Fruit fly (Drosophila melanogaster) whole organism, embryonic: ENCODE data around the gene jhamt.

Source experiments
- BEAF-32 ChIP-seq: fragments of 200-800 bp; sonication (Bioruptor generic); optimal IDR thresholded peaks from 3 replicates; lab custom pipeline; 2017; ENCODE audit warnings: missing biosample characterization, missing genetic modification characterization, mild to moderate bottlenecking, moderate library complexity, missing genetic modification reagents
- CG10366 ChIP-seq: fragments of 200-800 bp; sonication (Bioruptor generic); IDR thresholded peaks from 2 replicates; pipeline ENCODE4 v1.3.6; 2022; ENCODE audit warnings: missing biosample characterization, missing genetic modification characterization
- CG14014 ChIP-seq: fragments of 200-800 bp; sonication (Bioruptor generic); IDR thresholded peaks from 2 replicates; pipeline ENCODE4 v1.3.6; 2022; ENCODE audit warnings: missing biosample characterization, missing genetic modification characterization
- CG14050 ChIP-seq: fragments of 200-800 bp; sonication (Bioruptor generic); IDR thresholded peaks from 3 replicates; pipeline ENCODE4 v1.3.6; 2022; ENCODE audit warnings: missing biosample characterization, missing genetic modification characterization
- CG14441 ChIP-seq: fragments of 200-800 bp; sonication (Bioruptor generic); IDR thresholded peaks from 2 replicates; pipeline ENCODE4 v1.3.6; 2022; ENCODE audit warnings: missing biosample characterization, missing genetic modification characterization
- CG15601 ChIP-seq: fragments of 200-800 bp; sonication (Bioruptor generic); optimal IDR thresholded peaks from 3 replicates; lab custom pipeline; 2019; ENCODE audit warnings: missing biosample characterization, mild to moderate bottlenecking, missing genetic modification characterization, moderate library complexity
- CG1647 ChIP-seq: fragments of 200-800 bp; sonication (Bioruptor generic); optimal IDR thresholded peaks from 3 replicates; lab custom pipeline; 2016; ENCODE audit warnings: missing biosample characterization, missing genetic modification characterization
- CG18599 ChIP-seq: fragments of 200-800 bp; sonication (Bioruptor generic); optimal IDR thresholded peaks from 3 replicates; lab custom pipeline; 2017; ENCODE audit warnings: missing biosample characterization, missing genetic modification characterization, mild to moderate bottlenecking, moderate library complexity, missing genetic modification reagents
- CG31441 ChIP-seq: fragments of 200-800 bp; sonication (Bioruptor generic); IDR thresholded peaks from 2 replicates; pipeline ENCODE4 v1.3.6; 2022; ENCODE audit warnings: missing biosample characterization, missing genetic modification characterization
- CG33213 ChIP-seq: fragments of 200-800 bp; sonication (Bioruptor generic); optimal IDR thresholded peaks from 3 replicates; lab custom pipeline; 2016; ENCODE audit warnings: missing biosample characterization, missing genetic modification characterization
- CG4328 ChIP-seq: fragments of 200-800 bp; sonication (Bioruptor generic); optimal IDR thresholded peaks from 3 replicates; lab custom pipeline; 2017; ENCODE audit warnings: missing biosample characterization, missing genetic modification reagents, missing genetic modification characterization
- CG4707 ChIP-seq: fragments of 200-800 bp; sonication (Bioruptor generic); optimal IDR thresholded peaks from 2 replicates; lab custom pipeline; 2018; ENCODE audit warnings: missing biosample characterization, mild to moderate bottlenecking, missing genetic modification characterization, moderate library complexity
- CG8359 ChIP-seq: fragments of 200-800 bp; sonication (Bioruptor generic); optimal IDR thresholded peaks from 2 replicates; lab custom pipeline; 2017; ENCODE audit warnings: missing biosample characterization, mild to moderate bottlenecking, missing genetic modification characterization, borderline replicate concordance
- CG8765 ChIP-seq: fragments of 200-800 bp; sonication (Bioruptor generic); IDR thresholded peaks from 2 replicates; pipeline ENCODE4 v1.3.6; 2022; ENCODE audit warnings: missing biosample characterization, missing genetic modification characterization
- CG8944 ChIP-seq: fragments of 200-800 bp; sonication (Bioruptor generic); optimal IDR thresholded peaks from 3 replicates; lab custom pipeline; 2016; ENCODE audit warnings: missing biosample characterization, missing genetic modification characterization
- CG9727 ChIP-seq: fragments of 200-800 bp; sonication (Bioruptor generic); optimal IDR thresholded peaks from 3 replicates; lab custom pipeline; 2017; ENCODE audit warnings: missing biosample characterization, mild to moderate bottlenecking, missing genetic modification characterization
- CkIIα-i1 ChIP-seq: fragments of 200-800 bp; sonication (Bioruptor generic); IDR thresholded peaks from 2 replicates; pipeline ENCODE4 v1.3.6; 2022; ENCODE audit warnings: missing biosample characterization, missing genetic modification characterization
- D19A ChIP-seq: fragments of 200-800 bp; optimal IDR thresholded peaks from 3 replicates; lab custom pipeline; 2019; ENCODE audit warnings: missing biosample characterization, mild to moderate bottlenecking, missing genetic modification characterization, moderate library complexity
- D19B ChIP-seq: fragments of 200-800 bp; sonication (Bioruptor generic); optimal IDR thresholded peaks from 2 replicates; lab custom pipeline; 2017; ENCODE audit warnings: missing biosample characterization, mild to moderate bottlenecking, missing genetic modification characterization
- Dbx ChIP-seq: fragments of 200-800 bp; sonication (Bioruptor generic); IDR thresholded peaks from 3 replicates; pipeline ENCODE4 v1.3.6; 2022; ENCODE audit warnings: missing biosample characterization, missing genetic modification characterization
- ERR ChIP-seq: fragments of 200-800 bp; sonication (Bioruptor generic); optimal IDR thresholded peaks from 2 replicates; lab custom pipeline; 2016; ENCODE audit warnings: missing biosample characterization, missing genetic modification characterization
- Fer3 ChIP-seq: fragments of 200-800 bp; sonication (Bioruptor generic); optimal IDR thresholded peaks from 2 replicates; lab custom pipeline; 2018; ENCODE audit warnings: missing biosample characterization, mild to moderate bottlenecking, missing genetic modification characterization, moderate library complexity
- H15 ChIP-seq: fragments of 200-800 bp; sonication (Bioruptor generic); IDR thresholded peaks from 3 replicates; pipeline ENCODE4 v1.3.6; 2022; ENCODE audit warnings: missing biosample characterization, missing genetic modification characterization
- H2.0 ChIP-seq: fragments of 200-800 bp; sonication (Bioruptor generic); IDR thresholded peaks from 2 replicates; pipeline ENCODE4 v1.3.6; 2022; ENCODE audit warnings: missing biosample characterization, missing genetic modification characterization
- HHEX ChIP-seq: fragments of 200-800 bp; sonication (Bioruptor generic); optimal IDR thresholded peaks from 3 replicates; lab custom pipeline; 2017; ENCODE audit warnings: missing biosample characterization, mild to moderate bottlenecking, missing genetic modification characterization, missing genetic modification reagents
- Lhr ChIP-seq: fragments of 200-800 bp; sonication (Bioruptor generic); optimal IDR thresholded peaks from 3 replicates; lab custom pipeline; 2017; ENCODE audit warnings: mild to moderate bottlenecking, missing biosample characterization, missing genetic modification reagents, missing genetic modification characterization
- Lpt ChIP-seq: fragments of >200 bp; optimal IDR thresholded peaks from 2 replicates; lab custom pipeline; 2018; ENCODE audit warnings: missing biosample characterization, missing genetic modification characterization
- Nf-YA ChIP-seq: fragments of 200-800 bp; sonication (Bioruptor generic); IDR thresholded peaks from 2 replicates; pipeline ENCODE4 v1.3.6; 2022; ENCODE audit warnings: missing biosample characterization, missing genetic modification characterization
- Oli ChIP-seq: fragments of 200-800 bp; sonication (Bioruptor generic); optimal IDR thresholded peaks from 2 replicates; lab custom pipeline; 2018; ENCODE audit warnings: missing biosample characterization, mild to moderate bottlenecking, missing genetic modification characterization, moderate library complexity
- PHDP ChIP-seq: fragments of 200-800 bp; sonication (Bioruptor generic); optimal IDR thresholded peaks from 3 replicates; lab custom pipeline; 2018; ENCODE audit warnings: missing biosample characterization, mild to moderate bottlenecking, missing genetic modification characterization, moderate library complexity
- Rfx ChIP-seq: fragments of 200-800 bp; sonication (Bioruptor generic); IDR thresholded peaks from 2 replicates; pipeline ENCODE4 v1.3.6; 2022; ENCODE audit warnings: missing biosample characterization, missing genetic modification characterization
- aop ChIP-seq: fragments of 200-800 bp; sonication (Bioruptor generic); IDR thresholded peaks from 2 replicates; pipeline ENCODE4 v1.3.6; 2022; ENCODE audit warnings: missing biosample characterization, missing genetic modification characterization
- bcd ChIP-seq: fragments of 200-800 bp; sonication (Bioruptor generic); optimal IDR thresholded peaks from 2 replicates; lab custom pipeline; 2017; ENCODE audit warnings: missing biosample characterization, mild to moderate bottlenecking, missing genetic modification characterization
- crol ChIP-seq: fragments of 200-800 bp; sonication (Bioruptor generic); IDR thresholded peaks from 2 replicates; pipeline ENCODE4 v1.3.6; 2022; ENCODE audit warnings: missing biosample characterization, missing genetic modification characterization
- exex ChIP-seq: fragments of 200-800 bp; sonication (Bioruptor generic); optimal IDR thresholded peaks from 4 replicates; lab custom pipeline; 2018; ENCODE audit warnings: missing biosample characterization, mild to moderate bottlenecking, missing genetic modification characterization, moderate library complexity
- fru ChIP-seq: fragments of >200 bp; optimal IDR thresholded peaks from 2 replicates; lab custom pipeline; 2017
- gsb-n ChIP-seq: fragments of 200-800 bp; sonication (Bioruptor generic); optimal IDR thresholded peaks from 3 replicates; lab custom pipeline; 2018; ENCODE audit warnings: missing biosample characterization, mild to moderate bottlenecking, missing genetic modification characterization
- gt ChIP-seq: fragments of 200-800 bp; sonication (Bioruptor generic); IDR thresholded peaks from 2 replicates; pipeline ENCODE4 v1.3.6; 2022; ENCODE audit warnings: missing biosample characterization, missing genetic modification characterization
- ham ChIP-seq: fragments of 200-800 bp; sonication (Bioruptor generic); IDR thresholded peaks from 2 replicates; pipeline ENCODE4 v1.3.6; 2022; ENCODE audit warnings: missing biosample characterization, missing genetic modification characterization
- knrl ChIP-seq: fragments of 200-800 bp; sonication (Bioruptor generic); IDR thresholded peaks from 3 replicates; pipeline ENCODE4 v1.3.6; 2022; ENCODE audit warnings: missing biosample characterization, missing genetic modification characterization; ENCODE audit not compliant: partially characterized antibody
- mam ChIP-seq: fragments of 200-800 bp; sonication (Bioruptor generic); optimal IDR thresholded peaks from 3 replicates; lab custom pipeline; 2016; ENCODE audit warnings: missing biosample characterization, missing genetic modification characterization
- mirr ChIP-seq: fragments of 200-800 bp; sonication (Bioruptor generic); optimal IDR thresholded peaks from 3 replicates; lab custom pipeline; 2018; ENCODE audit warnings: missing biosample characterization, mild to moderate bottlenecking, missing genetic modification characterization
- nerfin-2 ChIP-seq: fragments of 200-800 bp; sonication (Bioruptor generic); IDR thresholded peaks from 2 replicates; pipeline ENCODE4 v1.3.6; 2022; ENCODE audit warnings: missing biosample characterization, missing genetic modification characterization; ENCODE audit not compliant: partially characterized antibody
- peb ChIP-seq: fragments of 200-800 bp; sonication (Bioruptor generic); IDR thresholded peaks from 2 replicates; pipeline ENCODE4 v1.3.6; 2022; ENCODE audit warnings: missing biosample characterization, missing genetic modification characterization
- pnt ChIP-seq: fragments of 200-800 bp; sonication (Bioruptor generic); optimal IDR thresholded peaks from 3 replicates; lab custom pipeline; 2016; ENCODE audit warnings: missing biosample characterization, missing genetic modification characterization
- run ChIP-seq: fragments of 200-800 bp; sonication (Bioruptor generic); optimal IDR thresholded peaks from 3 replicates; lab custom pipeline; 2018; ENCODE audit warnings: missing biosample characterization, mild to moderate bottlenecking, missing genetic modification characterization
- so ChIP-seq: fragments of 200-800 bp; sonication (Bioruptor generic); IDR thresholded peaks from 3 replicates; pipeline ENCODE4 v1.3.6; 2022; ENCODE audit warnings: missing biosample characterization, missing genetic modification characterization
- ttk ChIP-seq: fragments of 200-800 bp; sonication (Bioruptor generic); IDR thresholded peaks from 2 replicates; pipeline ENCODE4 v2.1.2; 2022; ENCODE audit warnings: missing biosample characterization, missing genetic modification characterization
- tup ChIP-seq: fragments of 200-800 bp; sonication (Bioruptor generic); optimal IDR thresholded peaks from 2 replicates; lab custom pipeline; 2016; ENCODE audit warnings: missing biosample characterization, mild to moderate bottlenecking, missing genetic modification characterization, moderate library complexity
- tx ChIP-seq: fragments of 200-800 bp; sonication (Bioruptor generic); optimal IDR thresholded peaks from 2 replicates; lab custom pipeline; 2016; ENCODE audit warnings: missing biosample characterization, missing genetic modification characterization
- zfh2 ChIP-seq: fragments of 200-800 bp; sonication (Bioruptor generic); optimal IDR thresholded peaks from 2 replicates; lab custom pipeline; 2016; ENCODE audit warnings: missing biosample characterization, missing genetic modification characterization

jhamt gene

dm6 chr2L:16350160-16350633 lies 15.5 kb upstream of the jhamt start (continued):
- TF ChIP-seq CG8944 (GFP tag; lab: Kevin White, UChicago) (peak; percentile 64), pnt (peak; percentile 63), CG18599 (GFP tag; lab: Kevin White, UChicago) (peak; percentile 76), run (peak; percentile 17), Lhr (no peak), CG8765 (GFP tag; lab: Robert Waterston, UW) (0 out of 2 replicates have a peak, but pooled peaks have one; percentile 50), Dbx (GFP tag; lab: Robert Waterston, UW) (peak; percentile 84; the same call in 2 of the 3 replicates), H15 (GFP tag; lab: Robert Waterston, UW) (peak; percentile 74), zfh2 (GFP tag; lab: Kevin White, UChicago) (peak; percentile 77), D19B (GFP tag; lab: Kevin White, UChicago) (peak; percentile 52), PHDP (tag; lab: Kevin White, UChicago) (no peak), CG14050 (GFP tag; lab: Robert Waterston, UW) (peak; percentile 68), CG4328 (GFP tag; lab: Kevin White, UChicago) (peak; percentile 28), CG4707 (GFP tag; lab: Kevin White, UChicago) (no peak), ham (GFP tag; lab: Robert Waterston, UW) (no peak), Fer3 (no peak), D19A (no peak), exex (tag; lab: Kevin White, UChicago) (peak; percentile 23), ERR (GFP tag; lab: Kevin White, UChicago) (no peak), peb (GFP tag; lab: Robert Waterston, UW) (peak; percentile 58), Lpt (no peak), HHEX (GFP tag; lab: Kevin White, UChicago) (no peak), mirr (GFP tag; lab: Kevin White, UChicago) (no peak), bcd (GFP tag; lab: Kevin White, UChicago) (peak; percentile 75), crol (GFP tag; lab: Robert Waterston, UW) (peak; percentile 27; the same call in 1 of the 2 replicates), CG33213 (peak; percentile 38), Rfx (GFP tag; lab: Robert Waterston, UW) (peak; percentile 86), CG14014 (peak; percentile 84), tup (GFP tag; lab: Kevin White, UChicago) (no peak), knrl (GFP tag; lab: Robert Waterston, UW) (peak; percentile 68), Oli (tag; lab: Kevin White, UChicago) (peak; percentile 68), gt (peak; percentile 35; the same call in 1 of the 2 replicates), CG31441 (no peak), Nf-YA (peak; percentile 76), CG10366 (GFP tag; lab: Robert Waterston, UW) (peak; percentile 72), CG14441 (no peak; the same call in 1 of the 2 replicates), tx (GFP tag; lab: Kevin White, UChicago) (peak; percentile 57), CG9727 (GFP tag; lab: Kevin White, UChicago) (peak; percentile 78), fru (lab: Kevin White, UChicago) (no peak), ttk (GFP tag; lab: Robert Waterston, UW) (peak; percentile 38; the same call in 1 of the 2 replicates), gsb-n (no peak), H2.0 (GFP tag; lab: Robert Waterston, UW) (peak; percentile 69), CG8359 (GFP tag; lab: Kevin White, UChicago) (no peak), CkIIα-i1 (GFP tag; lab: Robert Waterston, UW) (no peak), aop (GFP tag; lab: Robert Waterston, UW) (no peak), so (GFP tag; lab: Robert Waterston, UW) (peak; percentile 75), CG15601 (tag; lab: Kevin White, UChicago) (no peak), CG1647 (GFP tag; lab: Kevin White, UChicago) (peak; percentile 15), mam (GFP tag; lab: Kevin White, UChicago) (peak; percentile 82), nerfin-2 (0 out of 2 replicates have a peak, but pooled peaks have one; percentile 21), BEAF-32 (GFP tag; lab: Kevin White, UChicago) (peak; percentile 75)
